Fruit fly (Drosophila melanogaster): ENCODE measurements around the gene emei.

emei gene

DNA sequence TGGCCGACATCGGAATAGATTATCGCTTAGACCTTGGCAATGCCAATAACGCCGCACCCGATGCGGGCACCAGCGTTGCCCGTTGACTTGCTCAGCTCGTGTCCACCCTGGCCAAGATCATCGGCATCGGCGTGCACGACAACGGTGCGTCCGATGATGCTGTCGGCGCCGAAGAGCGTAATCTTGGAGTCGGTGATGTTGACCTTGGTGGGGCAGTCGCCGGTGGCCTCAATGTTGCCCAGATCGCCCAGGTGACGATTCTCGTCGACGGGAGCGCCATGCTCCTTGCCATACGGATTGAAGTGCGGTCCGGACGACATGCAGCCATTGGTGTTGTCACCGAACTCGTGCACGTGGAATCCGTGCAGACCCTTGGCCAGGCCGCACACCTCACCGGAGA is 2.9 kb downstream of the emei start (continued):
- no peak for TF ChIP-seq corto (GFP tag; optimal IDR thresholded peaks at IDR 0.05)
- no peak for TF ChIP-seq CHES-1-like (GFP tag; optimal IDR thresholded peaks at IDR 0.05)
- no peak for TF ChIP-seq HHEX (GFP tag; optimal IDR thresholded peaks at IDR 0.05)
- no peak for TF ChIP-seq btn (GFP tag; optimal IDR thresholded peaks at IDR 0.05)
- TF ChIP-seq Xbp1 (GFP tag; optimal IDR thresholded peaks at IDR 0.05): no peak
- no peak for TF ChIP-seq CG4404 (GFP tag; IDR thresholded peaks at IDR 0.05)
- 0 out of 2 replicates have a peak, but pooled peaks have one; percentile 10 for TF ChIP-seq CG42726 (GFP tag; IDR thresholded peaks at IDR 0.05; ENCODE audit: partially characterized antibody)
- TF ChIP-seq CG11696 (GFP tag; IDR thresholded peaks at IDR 0.05): 0 out of 2 replicates have a peak, but pooled peaks have one; percentile 16
- TF ChIP-seq repo (GFP tag; optimal IDR thresholded peaks at IDR 0.05): no peak
- TF ChIP-seq Rx (GFP tag; IDR thresholded peaks at IDR 0.05): no peak
- TF ChIP-seq Usf (GFP tag; optimal IDR thresholded peaks at IDR 0.05): no peak
- TF ChIP-seq sisA (GFP tag; IDR thresholded peaks at IDR 0.05): no peak
- TF ChIP-seq Ada2b (GFP tag; IDR thresholded peaks at IDR 0.05): no peak
- TF ChIP-seq cg (GFP tag; optimal IDR thresholded peaks at IDR 0.05): no peak
- no peak for TF ChIP-seq unpg (GFP tag; optimal IDR thresholded peaks at IDR 0.05)
- no peak for TF ChIP-seq cwo (GFP tag; optimal IDR thresholded peaks at IDR 0.05)
- TF ChIP-seq Trl (optimal IDR thresholded peaks at IDR 0.05): no peak
- no peak for TF ChIP-seq Trl (GFP tag; optimal IDR thresholded peaks at IDR 0.05)
- no peak for TF ChIP-seq scrt (GFP tag; optimal IDR thresholded peaks at IDR 0.05)
- TF ChIP-seq CG17829 (tag; optimal IDR thresholded peaks at IDR 0.05): no peak
- TF ChIP-seq Asciz (GFP tag; optimal IDR thresholded peaks at IDR 0.05): no peak
- TF ChIP-seq CG16813 (GFP tag; IDR thresholded peaks at IDR 0.05; ENCODE audit: partially characterized antibody): no peak
- no peak for TF ChIP-seq CG7372 (GFP tag; IDR thresholded peaks at IDR 0.05)
- TF ChIP-seq knrl (GFP tag; IDR thresholded peaks at IDR 0.05; ENCODE audit: partially characterized antibody): no peak
- no peak for TF ChIP-seq CG14710 (tag; optimal IDR thresholded peaks at IDR 0.05)
- TF ChIP-seq eyg (GFP tag; optimal IDR thresholded peaks at IDR 0.05): no peak
- TF ChIP-seq wek (GFP tag; optimal IDR thresholded peaks at IDR 0.05): no peak
- no peak for TF ChIP-seq her (GFP tag; optimal IDR thresholded peaks at IDR 0.05)
- no peak for TF ChIP-seq CG3995 (GFP tag; optimal IDR thresholded peaks at IDR 0.05)
- no peak for TF ChIP-seq CG30431 (GFP tag; optimal IDR thresholded peaks at IDR 0.05)
- TF ChIP-seq kah (GFP tag; optimal IDR thresholded peaks at IDR 0.05): no peak
- no peak for TF ChIP-seq CG4282 (GFP tag; optimal IDR thresholded peaks at IDR 0.05)
- TF ChIP-seq lab (GFP tag; optimal IDR thresholded peaks at IDR 0.05): no peak
- no peak for TF ChIP-seq Taf1 (GFP tag; IDR thresholded peaks at IDR 0.05)
- TF ChIP-seq trh (GFP tag; optimal IDR thresholded peaks at IDR 0.05): no peak
- TF ChIP-seq Side (GFP tag; optimal IDR thresholded peaks at IDR 0.05): no peak
- no peak for TF ChIP-seq CG17385 (GFP tag; optimal IDR thresholded peaks at IDR 0.05)
- TF ChIP-seq odd (GFP tag; optimal IDR thresholded peaks at IDR 0.05): no peak
- TF ChIP-seq CG10321 (GFP tag; IDR thresholded peaks at IDR 0.05): 0 out of 2 replicates have a peak, but pooled peaks have one; percentile 43
- TF ChIP-seq nau (GFP tag; optimal IDR thresholded peaks at IDR 0.05): no peak
- no peak for TF ChIP-seq CG10565 (GFP tag; optimal IDR thresholded peaks at IDR 0.05)
- no peak for TF ChIP-seq CG32772 (GFP tag; IDR thresholded peaks at IDR 0.05)
- no peak for TF ChIP-seq tin (GFP tag; optimal IDR thresholded peaks at IDR 0.05)
- no peak for TF ChIP-seq abd-A (tag; optimal IDR thresholded peaks at IDR 0.05)
- TF ChIP-seq sens-2 (GFP tag; IDR thresholded peaks at IDR 0.05): no peak
- no peak for TF ChIP-seq lov (optimal IDR thresholded peaks at IDR 0.05)
- 0 out of 3 replicates have a peak, but pooled peaks have one; percentile 27 for TF ChIP-seq lov (GFP tag; IDR thresholded peaks at IDR 0.05)
- TF ChIP-seq chinmo (GFP tag; IDR thresholded peaks at IDR 0.05; ENCODE audit: partially characterized antibody): no peak
- no peak for TF ChIP-seq CG18262 (tag; optimal IDR thresholded peaks at IDR 0.05)
- TF ChIP-seq CG18599 (GFP tag; optimal IDR thresholded peaks at IDR 0.05): no peak
- no peak for TF ChIP-seq CG14441 (GFP tag; IDR thresholded peaks at IDR 0.05)
- no peak for TF ChIP-seq hbn (GFP tag; IDR thresholded peaks at IDR 0.05; ENCODE audit: partially characterized antibody)
